Worm (Caenorhabditis elegans) whole organism, L2 larva: Measurements from ENCODE around the gene gyf-1.

Experiments used
- egl-27 ChIP-seq: sonication (generic microtip); optimal IDR thresholded peaks from 3 replicates; lab custom pipeline; 2017; ENCODE audit warnings: missing biosample characterization, missing genetic modification reagents, missing genetic modification characterization
- mdl-1 ChIP-seq, 2 experiments: fragments of 150-350 bp in 1 of 2; sonication (generic microtip) in 1 of 2; optimal IDR thresholded peaks; 2 replicates each; lab custom pipeline; 2017; ENCODE audit warnings: missing biosample characterization in 2 of 2, missing genetic modification characterization in 2 of 2

- TF ChIP-seq mdl-1 (tag; optimal IDR thresholded peaks at IDR 0.05; lab: Kevin White, UChicago) (no peak), egl-27 (tag; lab: Kevin White, UChicago) (no peak)
These were observed 35.0 kb upstream of the gyf-1 start, which contains the start of gene oig-8 for ce11 chrII:6649026-6649425.
